Worm (Caenorhabditis elegans) whole organism, L2 larva: Measurements from ENCODE around the gene T09A5.4.
A peak's percentile ranks its signal among the peaks of the same experiment; 100 is the strongest.

Experiments
- C34F6.9 ChIP-seq: fragments of 150-350 bp; optimal IDR thresholded peaks from 2 replicates; lab custom pipeline; 2014; ENCODE audit warnings: missing biosample characterization, missing genetic modification characterization
- F13H6.1 ChIP-seq: sonication (generic microtip); optimal IDR thresholded peaks from 2 replicates; lab custom pipeline; 2016; ENCODE audit warnings: missing genetic modification characterization, missing compliant biosample characterization
- R02D3.7 ChIP-seq: fragments of 150-350 bp; optimal IDR thresholded peaks from 2 replicates; lab custom pipeline; 2014; ENCODE audit warnings: missing biosample characterization, missing genetic modification characterization
- Y55F3AM.14 ChIP-seq: fragments of 200-800 bp; sonication (Bioruptor generic); optimal IDR thresholded peaks from 2 replicates; lab custom pipeline; 2018; ENCODE audit warnings: mild to moderate bottlenecking, missing genetic modification characterization, missing compliant biosample characterization
- ZK546.5 ChIP-seq: sonication (generic microtip); optimal IDR thresholded peaks from 2 replicates; lab custom pipeline; 2017; ENCODE audit warnings: missing biosample characterization, missing genetic modification characterization
- alr-1 ChIP-seq: fragments of 150-350 bp; optimal IDR thresholded peaks from 2 replicates; lab custom pipeline; 2014; ENCODE audit warnings: missing biosample characterization, missing genetic modification characterization
- aly-2 ChIP-seq: fragments of 150-350 bp; optimal IDR thresholded peaks from 2 replicates; lab custom pipeline; 2014; ENCODE audit warnings: missing biosample characterization, missing genetic modification characterization
- ama-1 ChIP-seq: fragments of 150-350 bp; optimal IDR thresholded peaks from 2 replicates; lab custom pipeline; 2018; ENCODE audit warnings: inconsistent platforms
- blmp-1 ChIP-seq: sonication (generic microtip); optimal IDR thresholded peaks from 2 replicates; lab custom pipeline; 2017; ENCODE audit warnings: missing genetic modification characterization, mild to moderate bottlenecking, missing compliant biosample characterization, antibody characterized with exemption, moderate library complexity; ENCODE audit not compliant: insufficient read depth
- ceh-16 ChIP-seq: fragments of 150-350 bp; optimal IDR thresholded peaks from 2 replicates; lab custom pipeline; 2014; ENCODE audit warnings: missing biosample characterization, missing genetic modification characterization
- crh-2 ChIP-seq: sonication (generic microtip); optimal IDR thresholded peaks from 2 replicates; lab custom pipeline; 2017; ENCODE audit warnings: missing biosample characterization, missing genetic modification characterization
- dmd-4 ChIP-seq: sonication (generic microtip); optimal IDR thresholded peaks from 2 replicates; lab custom pipeline; 2017; ENCODE audit warnings: missing biosample characterization, missing genetic modification characterization
- elt-1 ChIP-seq: fragments of 150-350 bp; optimal IDR thresholded peaks from 2 replicates; lab custom pipeline; 2014; ENCODE audit warnings: missing biosample characterization, missing genetic modification characterization
- elt-3 ChIP-seq: sonication (generic microtip); optimal IDR thresholded peaks from 2 replicates; lab custom pipeline; 2017; ENCODE audit warnings: missing biosample characterization, missing genetic modification characterization
- fos-1 ChIP-seq: fragments of 150-350 bp; optimal IDR thresholded peaks from 2 replicates; lab custom pipeline; 2014; ENCODE audit warnings: missing biosample characterization, missing genetic modification characterization
- gmeb-1 ChIP-seq: fragments of 150-350 bp; optimal IDR thresholded peaks from 2 replicates; lab custom pipeline; 2014; ENCODE audit warnings: missing biosample characterization, missing genetic modification characterization
- lin-11 ChIP-seq: fragments of 150-350 bp; sonication (generic microtip); optimal IDR thresholded peaks from 2 replicates; lab custom pipeline; 2014; ENCODE audit warnings: missing biosample characterization, missing genetic modification characterization, inconsistent platforms, mixed read lengths
- lin-13 ChIP-seq: fragments of 150-350 bp; optimal IDR thresholded peaks from 2 replicates; lab custom pipeline; 2014; ENCODE audit warnings: missing biosample characterization, missing genetic modification reagents, missing genetic modification characterization
- lin-39 ChIP-seq: fragments of 150-350 bp; optimal IDR thresholded peaks from 2 replicates; lab custom pipeline; 2014; ENCODE audit warnings: missing biosample characterization, missing genetic modification reagents, missing genetic modification characterization
- lsy-2 ChIP-seq, 2 experiments: fragments of 150-350 bp in 1 of 2; sonication (generic microtip) in 1 of 2; optimal IDR thresholded peaks; 2 replicates each; lab custom pipeline; 2014 to 2017; ENCODE audit warnings: missing biosample characterization in 2 of 2, missing genetic modification characterization in 2 of 2
- mab-5 ChIP-seq: fragments of 150-350 bp; optimal IDR thresholded peaks from 2 replicates; lab custom pipeline; 2014; ENCODE audit warnings: missing biosample characterization, missing genetic modification characterization
- mbf-1 ChIP-seq: sonication (generic microtip); optimal IDR thresholded peaks from 2 replicates; lab custom pipeline; 2017; ENCODE audit warnings: missing biosample characterization, missing genetic modification characterization
- mdl-1 ChIP-seq, 2 experiments: fragments of 150-350 bp in 1 of 2; sonication (generic microtip) in 1 of 2; optimal IDR thresholded peaks; 2 replicates each; lab custom pipeline; 2017; ENCODE audit warnings: missing biosample characterization in 2 of 2, missing genetic modification characterization in 2 of 2
- nhr-10 ChIP-seq: sonication (generic microtip); optimal IDR thresholded peaks from 2 replicates; lab custom pipeline; 2017; ENCODE audit warnings: missing biosample characterization, missing genetic modification characterization
- nhr-11 ChIP-seq: fragments of 150-350 bp; optimal IDR thresholded peaks from 2 replicates; lab custom pipeline; 2014; ENCODE audit warnings: missing biosample characterization, missing genetic modification characterization
- nhr-12 ChIP-seq: fragments of 150-350 bp; optimal IDR thresholded peaks from 2 replicates; lab custom pipeline; 2014; ENCODE audit warnings: missing biosample characterization, missing genetic modification characterization
- nhr-129 ChIP-seq: fragments of 150-350 bp; optimal IDR thresholded peaks from 2 replicates; lab custom pipeline; 2014; ENCODE audit warnings: missing biosample characterization, missing genetic modification characterization
- nhr-21 ChIP-seq: fragments of 150-350 bp; optimal IDR thresholded peaks from 2 replicates; lab custom pipeline; 2014; ENCODE audit warnings: missing biosample characterization, missing genetic modification characterization
- nhr-23 ChIP-seq: fragments of 150-350 bp; optimal IDR thresholded peaks from 2 replicates; lab custom pipeline; 2014; ENCODE audit warnings: missing biosample characterization, missing genetic modification reagents, missing genetic modification characterization
- nhr-237 ChIP-seq: fragments of 150-350 bp; optimal IDR thresholded peaks from 2 replicates; lab custom pipeline; 2014; ENCODE audit warnings: missing biosample characterization, missing genetic modification characterization
- nhr-25 ChIP-seq: fragments of 150-350 bp; sonication (generic microtip); optimal IDR thresholded peaks from 3 replicates; lab custom pipeline; 2014; ENCODE audit warnings: missing biosample characterization, missing genetic modification characterization
- nhr-6 ChIP-seq: fragments of 150-350 bp; optimal IDR thresholded peaks from 2 replicates; lab custom pipeline; 2014; ENCODE audit warnings: missing biosample characterization, missing genetic modification characterization
- nhr-77 ChIP-seq: fragments of 150-350 bp; optimal IDR thresholded peaks from 2 replicates; lab custom pipeline; 2014; ENCODE audit warnings: missing biosample characterization, missing genetic modification characterization
- peb-1 ChIP-seq: fragments of 150-350 bp; optimal IDR thresholded peaks from 2 replicates; lab custom pipeline; 2014; ENCODE audit warnings: missing biosample characterization, missing genetic modification characterization
- sem-4 ChIP-seq: fragments of 150-350 bp; optimal IDR thresholded peaks from 2 replicates; lab custom pipeline; 2014; ENCODE audit warnings: missing biosample characterization, missing genetic modification reagents, missing genetic modification characterization
- skn-1 ChIP-seq: sonication (generic microtip); optimal IDR thresholded peaks from 2 replicates; lab custom pipeline; 2017; ENCODE audit warnings: missing biosample characterization, missing genetic modification characterization
- sma-3 ChIP-seq: sonication (generic microtip); optimal IDR thresholded peaks from 2 replicates; lab custom pipeline; 2016; ENCODE audit warnings: missing genetic modification reagents, missing genetic modification characterization, missing compliant biosample characterization
- sma-9 ChIP-seq, 2 experiments: fragments of 150-350 bp in 1 of 2; sonication (generic microtip) in 1 of 2; optimal IDR thresholded peaks; 2 replicates each; lab custom pipeline; 2014 to 2016; ENCODE audit warnings: missing genetic modification characterization in 2 of 2, mild to moderate bottlenecking in 1 of 2, missing biosample characterization in 1 of 2, missing compliant biosample characterization in 1 of 2, missing genetic modification reagents in 1 of 2, moderate library complexity in 1 of 2
- snpc-4 ChIP-seq: fragments of 150-350 bp; optimal IDR thresholded peaks from 2 replicates; lab custom pipeline; 2014; ENCODE audit warnings: missing biosample characterization, missing genetic modification characterization
- unc-39 ChIP-seq: fragments of 150-350 bp; optimal IDR thresholded peaks from 2 replicates; lab custom pipeline; 2014; ENCODE audit warnings: missing biosample characterization, missing genetic modification characterization
- unc-55 ChIP-seq: fragments of 150-350 bp; sonication (generic microtip); optimal IDR thresholded peaks from 3 replicates; lab custom pipeline; 2014; ENCODE audit warnings: missing biosample characterization, missing genetic modification reagents, missing genetic modification characterization
- unc-62 ChIP-seq: fragments of 150-350 bp; optimal IDR thresholded peaks from 2 replicates; lab custom pipeline; 2014; ENCODE audit warnings: missing biosample characterization, missing genetic modification reagents, missing genetic modification characterization
- zag-1 ChIP-seq: fragments of 150-350 bp; optimal IDR thresholded peaks from 2 replicates; lab custom pipeline; 2014; ENCODE audit warnings: missing biosample characterization, missing genetic modification characterization
- ztf-1 ChIP-seq: fragments of 200-800 bp; sonication (Bioruptor generic); conservative IDR thresholded peaks from 2 replicates; pipeline ENCODE4 v1.3.6; 2022; ENCODE audit warnings: missing genetic modification characterization, missing compliant biosample characterization
- ztf-11 ChIP-seq: sonication (generic microtip); optimal IDR thresholded peaks from 2 replicates; lab custom pipeline; 2017; ENCODE audit warnings: missing biosample characterization, missing genetic modification characterization
- ztf-4 ChIP-seq: fragments of 150-350 bp; optimal IDR thresholded peaks from 2 replicates; lab custom pipeline; 2014; ENCODE audit warnings: missing biosample characterization, missing genetic modification characterization

T09A5.4 gene

ce11 chrII:7857485-7858010 is 11.6 kb downstream of the T09A5.4 start, which contains the start of the genes cec-3 and T09A5.15 (continued):
- TF ChIP-seq nhr-10, result no peak

ce11 chrII:7858101-7858500 is 12.1 kb downstream of the T09A5.4 start, which contains the start of gene sds-22:
Gene sds-22, plus strand, starts transcription at chrII:7858401.
- TF ChIP-seq C34F6.9 (tag; lab: Kevin White, UChicago) (no peak), mdl-1 (tag; optimal IDR thresholded peaks at IDR 0.05; lab: Kevin White, UChicago) (no peak), unc-39 (no peak), elt-3 (tag; lab: Kevin White, UChicago) (no peak), aly-2 (tag; lab: Kevin White, UChicago) (no peak), nhr-25 (tag; lab: Kevin White, UChicago) (no peak), unc-55 (GFP tag; lab: Kevin White, UChicago) (no peak), lin-13 (GFP tag; lab: Kevin White, UChicago) (no peak), lsy-2 (tag; optimal IDR thresholded peaks at IDR 0.05; lab: Kevin White, UChicago) (no peak), zag-1 (tag; lab: Kevin White, UChicago) (no peak), nhr-129 (tag; lab: Kevin White, UChicago) (no peak), lin-39 (tag; lab: Kevin White, UChicago) (no peak), nhr-6 (tag; lab: Kevin White, UChicago) (no peak), crh-2 (tag; lab: Kevin White, UChicago) (no peak), ZK546.5 (tag; lab: Kevin White, UChicago) (no peak)
- TF ChIP-seq, all 48 proteins: peak for 0

- no peak for TF ChIP-seq lin-39 (tag; lab: Kevin White, UChicago)
- no peak for TF ChIP-seq ztf-1 (GFP tag; lab: Robert Waterston, UW)
- no peak for TF ChIP-seq nhr-77 (tag; lab: Kevin White, UChicago)
- TF ChIP-seq nhr-11 (tag; lab: Kevin White, UChicago), result no peak
- no peak for TF ChIP-seq ZK546.5 (tag; lab: Kevin White, UChicago)
- TF ChIP-seq sma-9 (GFP tag; optimal IDR thresholded peaks at IDR 0.05; lab: Kevin White, UChicago), result peak; percentile 41
- no peak for TF ChIP-seq sma-9 (tag; optimal IDR thresholded peaks at IDR 0.05; lab: Kevin White, UChicago)
- TF ChIP-seq elt-3 (tag; lab: Kevin White, UChicago), result no peak
- no peak for TF ChIP-seq mdl-1 (tag; optimal IDR thresholded peaks at IDR 0.05; lab: Kevin White, UChicago)
- TF ChIP-seq elt-1 (tag; lab: Kevin White, UChicago), result no peak
- TF ChIP-seq alr-1, result no peak
- peak; percentile 69 for TF ChIP-seq crh-2 (tag; lab: Kevin White, UChicago)
- TF ChIP-seq lin-13 (GFP tag; lab: Kevin White, UChicago), result peak; percentile 58
- TF ChIP-seq gmeb-1 (tag; lab: Kevin White, UChicago), result peak; percentile 71
- TF ChIP-seq skn-1 (tag; lab: Kevin White, UChicago), result no peak
- TF ChIP-seq nhr-237, result no peak
- no peak for TF ChIP-seq peb-1 (tag; lab: Kevin White, UChicago)
- peak; percentile 16 for TF ChIP-seq fos-1
- no peak for TF ChIP-seq ama-1 (lab: Kevin White, UChicago)
- no peak for TF ChIP-seq nhr-12
- no peak for TF ChIP-seq mab-5 (tag; lab: Kevin White, UChicago)
- no peak for TF ChIP-seq mbf-1 (tag; lab: Kevin White, UChicago)
- TF ChIP-seq snpc-4, result no peak
- TF ChIP-seq nhr-23, result no peak
- no peak for TF ChIP-seq ztf-4 (tag; lab: Kevin White, UChicago)
- TF ChIP-seq ceh-16 (tag; lab: Kevin White, UChicago), result no peak
- no peak for TF ChIP-seq blmp-1 (tag; lab: Kevin White, UChicago)
- TF ChIP-seq unc-55 (GFP tag; lab: Kevin White, UChicago), result peak; percentile 89
- peak; percentile 4 for TF ChIP-seq sem-4
- no peak for TF ChIP-seq zag-1 (tag; lab: Kevin White, UChicago)
- no peak for TF ChIP-seq R02D3.7 (tag; lab: Kevin White, UChicago)
- TF ChIP-seq lsy-2 (tag; optimal IDR thresholded peaks at IDR 0.05; lab: Kevin White, UChicago), result peak in 1 of 2 experiments; percentile 79
- TF ChIP-seq unc-39, result no peak
- TF ChIP-seq sma-3 (GFP tag; lab: Kevin White, UChicago), result no peak
- TF ChIP-seq Y55F3AM.14 (GFP tag; lab: Kevin White, UChicago), result no peak
- TF ChIP-seq unc-62 (GFP tag; lab: Kevin White, UChicago), result no peak
- no peak for TF ChIP-seq nhr-21 (tag; lab: Kevin White, UChicago)
- no peak for TF ChIP-seq ztf-11 (tag; lab: Kevin White, UChicago)
- no peak for TF ChIP-seq nhr-10
- TF ChIP-seq nhr-129 (tag; lab: Kevin White, UChicago), result peak; percentile 74
- no peak for TF ChIP-seq aly-2 (tag; lab: Kevin White, UChicago)
- TF ChIP-seq lin-11, result no peak
- no peak for TF ChIP-seq F13H6.1 (tag; lab: Kevin White, UChicago)
- peak; percentile 82 for TF ChIP-seq C34F6.9 (tag; lab: Kevin White, UChicago)
- TF ChIP-seq dmd-4, result no peak
Observed at ce11 chrII:7860221-7860928, 14.4 kb downstream of the T09A5.4 start, which contains the start of gene lin-5. Gene lin-5, plus strand, starts transcription at chrII:7860574.
